Fruit fly (Drosophila melanogaster) whole organism, pupa: ENCODE measurements around the gene Acsf2.

Experiments used
- CG17806 ChIP-seq: fragments of 200-800 bp; sonication (Bioruptor generic); optimal IDR thresholded peaks from 2 replicates; lab custom pipeline; 2018; ENCODE audit warnings: missing biosample characterization, mild to moderate bottlenecking, missing genetic modification characterization, moderate library complexity
- CG8159 ChIP-seq: fragments of 200-800 bp; sonication (Bioruptor generic); optimal IDR thresholded peaks from 3 replicates; lab custom pipeline; 2018; ENCODE audit warnings: missing biosample characterization, mild to moderate bottlenecking, missing genetic modification characterization, moderate library complexity
- Snoo ChIP-seq: fragments of 200-800 bp; sonication (Bioruptor generic); optimal IDR thresholded peaks from 3 replicates; lab custom pipeline; 2017; ENCODE audit warnings: missing biosample characterization, mild to moderate bottlenecking, missing genetic modification characterization, inconsistent platforms
- rn ChIP-seq: fragments of 200-800 bp; sonication (Bioruptor generic); IDR thresholded peaks from 2 replicates; pipeline ENCODE4 v1.3.6; 2022; ENCODE audit warnings: missing biosample characterization, missing genetic modification characterization

dm6 chr2L:5345900-5346299 lies 3.9 kb upstream of the Acsf2 start, which contains the start of gene nompC:
- TF ChIP-seq rn (GFP tag; lab: Robert Waterston, UW): no peak
- no peak for TF ChIP-seq CG17806 (tag; lab: Kevin White, UChicago)
- TF ChIP-seq Snoo (tag; lab: Kevin White, UChicago): no peak
- TF ChIP-seq CG8159 (tag; lab: Kevin White, UChicago): no peak
